Worm (Caenorhabditis elegans) whole organism, midembryonic: ENCODE results near the gene ncx-1.

Source experiments
- T22C8.4 ChIP-seq: fragments of 200-800 bp; sonication (Bioruptor generic); IDR thresholded peaks from 2 replicates; pipeline ENCODE4 v1.3.6; 2022; ENCODE audit warnings: missing genetic modification characterization, missing compliant biosample characterization
- cog-1 ChIP-seq: sonication (generic microtip); optimal IDR thresholded peaks from 2 replicates; lab custom pipeline; 2016; ENCODE audit warnings: missing genetic modification characterization, missing compliant biosample characterization
- flt-1 ChIP-seq: fragments of 200-800 bp; sonication (Bioruptor generic); IDR thresholded peaks from 2 replicates; pipeline ENCODE4 v1.3.6; 2022; ENCODE audit warnings: missing genetic modification characterization, missing compliant biosample characterization
- klf-2 ChIP-seq: fragments of 200-800 bp; sonication (Bioruptor generic); conservative IDR thresholded peaks from 2 replicates; pipeline ENCODE4 v1.3.6; 2022; ENCODE audit warnings: missing genetic modification reagents, missing genetic modification characterization, missing compliant biosample characterization
- med-1 ChIP-seq: sonication (generic microtip); optimal IDR thresholded peaks from 2 replicates; lab custom pipeline; 2017; ENCODE audit warnings: missing genetic modification characterization, mild to moderate bottlenecking, missing compliant biosample characterization, antibody characterized with exemption, missing genetic modification reagents; ENCODE audit not compliant: insufficient read depth
- ref-1 ChIP-seq: fragments of 200-800 bp; sonication (Bioruptor generic); conservative IDR thresholded peaks from 2 replicates; pipeline ENCODE4 v1.3.6; 2022; ENCODE audit warnings: missing genetic modification reagents, missing genetic modification characterization, missing compliant biosample characterization
- tab-1 ChIP-seq: fragments of 200-800 bp; sonication (Bioruptor generic); IDR thresholded peaks from 2 replicates; pipeline ENCODE4 v1.3.6; 2022; ENCODE audit warnings: missing genetic modification characterization, missing compliant biosample characterization
- ztf-23 ChIP-seq: fragments of 200-800 bp; sonication (Bioruptor generic); IDR thresholded peaks from 2 replicates; pipeline ENCODE4 v1.3.6; 2022; ENCODE audit warnings: missing genetic modification reagents, missing genetic modification characterization, missing compliant biosample characterization

DNA sequence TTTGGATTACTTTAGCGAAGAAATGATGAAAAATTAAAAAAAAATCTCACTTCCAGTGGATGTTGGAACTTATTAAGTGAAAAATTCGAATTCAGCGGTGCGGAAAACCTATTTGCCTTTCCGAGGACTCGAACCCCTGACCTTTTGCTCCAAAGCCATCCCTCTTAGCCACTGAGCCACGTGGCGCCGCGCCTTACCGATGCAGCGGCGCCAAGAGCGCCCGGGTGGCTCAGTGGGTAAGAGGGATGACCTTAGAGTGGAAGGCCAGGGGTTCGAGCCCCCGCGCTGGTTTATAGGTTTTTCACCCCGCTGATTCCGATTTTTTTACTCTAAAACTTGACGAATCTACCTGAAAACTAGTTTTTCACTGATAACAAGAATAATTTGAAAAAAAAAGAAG is 7.1 kb upstream of the ncx-1 start:
- no peak for TF ChIP-seq flt-1 (GFP tag; lab: Robert Waterston, UW)
- TF ChIP-seq T22C8.4, result no peak
- TF ChIP-seq tab-1 (GFP tag; lab: Robert Waterston, UW), result no peak
- no peak for TF ChIP-seq klf-2 (GFP tag; lab: Robert Waterston, UW)
- TF ChIP-seq ref-1 (GFP tag; lab: Robert Waterston, UW), result no peak
- no peak for TF ChIP-seq med-1
- no peak for TF ChIP-seq ztf-23 (GFP tag; lab: Robert Waterston, UW)
- TF ChIP-seq cog-1 (tag; lab: Kevin White, UChicago), result no peak
